Worm (Caenorhabditis elegans): Measurements from ENCODE around the gene grl-29.

The grl-29 gene

DNA sequence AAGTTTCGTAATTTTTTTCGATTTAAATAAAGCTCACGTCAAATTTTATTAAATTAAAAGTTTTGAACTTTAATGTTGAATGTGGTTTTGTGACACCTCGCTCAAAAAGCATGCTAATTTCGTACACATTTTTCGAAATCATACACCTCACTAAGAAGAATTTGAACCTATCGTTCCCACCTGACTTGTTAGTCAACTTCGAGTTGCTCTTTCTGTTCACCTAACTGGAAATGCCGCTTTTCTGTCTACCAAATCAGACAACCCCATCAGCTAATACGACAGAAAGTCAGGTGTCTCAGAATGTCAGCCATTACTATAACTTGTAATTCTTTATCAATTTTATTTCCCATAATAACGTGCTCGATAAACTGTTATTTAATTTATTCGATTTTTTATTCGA, 24.6 kb downstream of the grl-29 start, which contains the start of gene srbc-66:
TSS of gene srbc-66 (plus strand) at position 301 of the 400 bp plus-strand sequence.
- no peak for TF ChIP-seq nhr-76 (tag; optimal IDR thresholded peaks at IDR 0.05)
- TF ChIP-seq nhr-237 (tag; optimal IDR thresholded peaks at IDR 0.05), result no peak
- no peak for TF ChIP-seq sptf-1 (tag; optimal IDR thresholded peaks at IDR 0.05)
- TF ChIP-seq unc-39 (tag; optimal IDR thresholded peaks at IDR 0.05), result no peak
- no peak for TF ChIP-seq sem-2 (GFP tag; optimal IDR thresholded peaks at IDR 0.05)
- TF ChIP-seq zip-8 (tag; optimal IDR thresholded peaks at IDR 0.05), result no peak
- no peak for TF ChIP-seq elt-1 (tag; optimal IDR thresholded peaks at IDR 0.05; ENCODE audit: borderline replicate concordance, insufficient read depth)

DNA sequence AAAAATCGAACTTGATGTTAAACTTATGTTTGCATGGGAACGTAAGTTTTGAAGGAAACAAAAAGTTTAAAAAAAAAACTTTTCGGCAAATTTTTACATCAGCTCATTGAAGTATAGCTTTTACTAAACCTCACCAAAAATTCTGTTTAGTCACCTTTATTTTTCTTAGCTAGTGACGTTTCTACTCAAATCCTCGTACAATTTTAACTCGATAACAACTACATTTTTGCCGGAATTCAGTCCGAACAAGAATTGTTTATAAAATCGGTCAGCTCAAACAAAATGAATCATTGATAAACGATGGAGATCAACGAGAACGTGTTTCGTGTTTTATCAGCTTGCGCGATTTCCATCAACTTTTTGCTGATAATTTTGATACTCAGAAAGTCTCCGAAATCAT, 28.2 kb downstream of the grl-29 start, which contains the start of gene str-260:
TSS of gene str-260 (plus strand) at position 301 of the 400 bp plus-strand sequence.
- no peak for TF ChIP-seq unc-39 (tag; optimal IDR thresholded peaks at IDR 0.05)
- no peak for TF ChIP-seq ceh-43 (GFP tag; optimal IDR thresholded peaks at IDR 0.05)
- TF ChIP-seq nhr-2 (tag; optimal IDR thresholded peaks at IDR 0.05), result no peak
- TF ChIP-seq zip-8 (tag; optimal IDR thresholded peaks at IDR 0.05), result no peak
- TF ChIP-seq mab-5 (tag; optimal IDR thresholded peaks at IDR 0.05), result no peak
- no peak for TF ChIP-seq bed-3 (GFP tag; optimal IDR thresholded peaks at IDR 0.05)
- no peak for TF ChIP-seq nhr-237 (tag; optimal IDR thresholded peaks at IDR 0.05)
- no peak for TF ChIP-seq elt-3 (tag; optimal IDR thresholded peaks at IDR 0.05)
- no peak for TF ChIP-seq hlh-1 (tag; optimal IDR thresholded peaks at IDR 0.05)
- no peak for TF ChIP-seq lin-13 (tag; optimal IDR thresholded peaks at IDR 0.05)
- TF ChIP-seq nhr-76 (tag; optimal IDR thresholded peaks at IDR 0.05), result no peak
- TF ChIP-seq mls-2 (tag; optimal IDR thresholded peaks at IDR 0.05), result no peak
- TF ChIP-seq ces-1 (GFP tag; optimal IDR thresholded peaks at IDR 0.05), result no peak
- no peak for TF ChIP-seq unc-62 (GFP tag; optimal IDR thresholded peaks at IDR 0.05)
- TF ChIP-seq nhr-28 (tag; optimal IDR thresholded peaks at IDR 0.05), result no peak

DNA sequence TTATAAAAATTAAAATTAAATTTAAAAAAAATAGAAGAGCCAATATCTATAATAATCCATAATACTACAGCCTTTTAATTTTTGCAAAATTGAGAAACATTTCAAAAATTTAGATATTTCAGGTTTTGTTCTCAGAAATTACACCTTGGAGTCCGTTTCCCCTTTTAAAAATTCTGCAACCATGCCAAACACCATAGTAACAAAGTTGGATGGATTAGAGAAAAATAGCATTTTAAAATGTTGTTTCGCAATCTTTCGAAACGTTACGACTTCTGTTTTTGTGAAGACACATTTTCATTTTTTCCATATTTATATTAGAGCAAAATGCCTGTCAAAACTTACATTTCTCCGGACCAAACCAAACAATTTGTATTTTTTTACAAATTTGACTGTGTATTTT, 30.1 kb downstream of the grl-29 start, which contains the start of gene T24A6.7:
TSS of gene T24A6.7 (plus strand) at position 301 of the 400 bp plus-strand sequence.
- no peak for TF ChIP-seq nhr-12 (tag; optimal IDR thresholded peaks at IDR 0.05)
- no peak for TF ChIP-seq bed-3 (GFP tag; optimal IDR thresholded peaks at IDR 0.05)

DNA sequence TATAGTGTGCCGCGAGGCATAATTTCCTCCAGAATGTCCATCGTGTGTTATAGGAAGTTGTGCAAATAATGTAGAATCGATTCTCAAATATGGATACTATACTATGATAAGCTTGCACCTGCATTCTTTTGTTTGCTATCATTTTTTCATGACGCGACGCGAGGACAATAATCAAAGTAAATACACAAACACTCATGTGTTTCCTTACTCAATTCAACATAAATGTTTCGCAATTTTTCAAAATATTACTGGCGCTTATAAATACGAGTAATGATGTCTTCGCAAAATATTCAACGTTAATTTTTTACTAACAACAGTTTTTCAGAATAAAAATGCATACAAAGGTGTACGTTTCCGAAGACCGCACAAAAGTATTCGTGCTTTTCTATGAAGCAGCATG, 31.8 kb downstream of the grl-29 start, which contains the start of gene irg-1:
TSS of gene irg-1 (plus strand) at position 326 of the 400 bp plus-strand sequence.
- TF ChIP-seq sptf-1 (tag; optimal IDR thresholded peaks at IDR 0.05), result no peak
- TF ChIP-seq ham-2 (GFP tag; optimal IDR thresholded peaks at IDR 0.05), result no peak
- TF ChIP-seq ztf-11 (tag; optimal IDR thresholded peaks at IDR 0.05), result no peak
- no peak for TF ChIP-seq pha-4 (tag; optimal IDR thresholded peaks at IDR 0.05)
- TF ChIP-seq snpc-4 (tag; optimal IDR thresholded peaks at IDR 0.05), result no peak
- TF ChIP-seq lsy-2 (tag; optimal IDR thresholded peaks at IDR 0.05), result no peak
- no peak for TF ChIP-seq elt-3 (tag; optimal IDR thresholded peaks at IDR 0.05)
- no peak for TF ChIP-seq elt-1 (tag; optimal IDR thresholded peaks at IDR 0.05; ENCODE audit: borderline replicate concordance, insufficient read depth)
- TF ChIP-seq nhr-28 (tag; optimal IDR thresholded peaks at IDR 0.05), result no peak
- TF ChIP-seq ces-1 (GFP tag; optimal IDR thresholded peaks at IDR 0.05), result no peak
- no peak for TF ChIP-seq ceh-43 (GFP tag; optimal IDR thresholded peaks at IDR 0.05)
- no peak for TF ChIP-seq ceh-83 (GFP tag; optimal IDR thresholded peaks at IDR 0.05)
- TF ChIP-seq mls-2 (tag; optimal IDR thresholded peaks at IDR 0.05), result no peak
- no peak for TF ChIP-seq bed-3 (GFP tag; optimal IDR thresholded peaks at IDR 0.05)

DNA sequence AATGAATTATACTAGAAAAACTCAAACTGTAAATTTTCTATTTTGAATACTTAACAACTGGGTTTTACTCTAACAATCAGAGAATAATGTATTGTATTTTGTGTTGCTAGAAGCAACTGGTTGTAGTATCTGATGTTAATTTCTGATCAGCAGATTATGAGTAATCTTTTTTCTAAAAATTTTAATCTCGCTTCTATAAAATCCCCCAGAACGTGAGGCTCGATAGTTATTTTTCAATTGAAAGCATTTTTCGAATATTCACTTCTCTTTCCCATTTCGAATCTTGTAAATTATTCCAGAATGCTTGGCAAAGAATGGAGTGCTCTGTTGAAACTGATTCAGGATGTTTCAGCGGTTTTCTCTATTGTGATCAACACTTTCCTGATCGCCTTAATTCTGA, 37.1 kb downstream of the grl-29 start, which contains the start of gene str-227:
TSS of gene str-227 (plus strand) at position 301 of the 400 bp plus-strand sequence.
- TF ChIP-seq ztf-11 (tag; optimal IDR thresholded peaks at IDR 0.05) (no peak), flh-1 (GFP tag; optimal IDR thresholded peaks at IDR 0.05) (no peak), mls-2 (tag; optimal IDR thresholded peaks at IDR 0.05) (no peak), nhr-76 (tag; optimal IDR thresholded peaks at IDR 0.05) (no peak), unc-39 (tag; optimal IDR thresholded peaks at IDR 0.05) (no peak), lin-32 (GFP tag; optimal IDR thresholded peaks at IDR 0.05) (no peak), snpc-4 (tag; optimal IDR thresholded peaks at IDR 0.05) (no peak), nhr-12 (tag; optimal IDR thresholded peaks at IDR 0.05) (no peak), drap-1 (GFP tag; optimal IDR thresholded peaks at IDR 0.05) (no peak), nhr-2 (tag; optimal IDR thresholded peaks at IDR 0.05) (no peak), mab-5 (tag; optimal IDR thresholded peaks at IDR 0.05) (no peak), unc-120 (tag; optimal IDR thresholded peaks at IDR 0.05; ENCODE audit: poor library complexity, severe bottlenecking) (no peak), nhr-28 (tag; optimal IDR thresholded peaks at IDR 0.05) (no peak), mep-1 (tag; optimal IDR thresholded peaks at IDR 0.05) (no peak), M03D4.4 (tag; optimal IDR thresholded peaks at IDR 0.05) (no peak), lsy-2 (tag; optimal IDR thresholded peaks at IDR 0.05) (no peak)

Measured in whole organism, mixed stage, embryonic.